Worm (Caenorhabditis elegans): ENCODE measurements around the gene btb-6.

DNA sequence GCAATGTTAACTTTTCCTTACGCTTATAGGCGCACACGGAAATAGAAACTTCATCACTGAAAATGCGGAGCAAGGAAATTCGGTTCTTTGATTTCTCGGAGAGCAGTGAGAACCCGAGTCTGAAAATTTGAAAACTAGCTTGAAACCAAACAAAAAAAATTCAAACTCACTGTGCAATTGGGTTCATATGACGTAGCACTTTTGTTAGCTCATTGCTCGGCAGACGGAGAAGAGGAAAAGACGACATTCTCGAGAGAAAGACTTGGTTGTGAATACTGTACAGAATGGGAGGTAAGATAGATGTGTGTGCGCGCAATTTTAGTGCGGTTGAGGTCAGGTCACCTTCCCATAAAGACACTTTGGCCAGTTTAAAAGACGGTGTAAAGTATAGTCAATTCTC is 35.3 kb downstream of the btb-6 start, which contains the start of the genes F36H5.13 and F36H5.8:
- TF ChIP-seq K02D7.2 (tag; optimal IDR thresholded peaks at IDR 0.05) (no peak), hlh-8 (tag; optimal IDR thresholded peaks at IDR 0.05) (no peak), nhr-11 (tag; optimal IDR thresholded peaks at IDR 0.05) (no peak), F13H6.1 (tag; optimal IDR thresholded peaks at IDR 0.05) (no peak), rnt-1 (tag; optimal IDR thresholded peaks at IDR 0.05) (no peak), unc-55 (GFP tag; optimal IDR thresholded peaks at IDR 0.05) (no peak), T23F11.4 (GFP tag; optimal IDR thresholded peaks at IDR 0.05) (no peak), pqm-1 (tag; optimal IDR thresholded peaks at IDR 0.05) (no peak), pha-4 (tag; optimal IDR thresholded peaks at IDR 0.05) (no peak), ama-1 (optimal IDR thresholded peaks at IDR 0.05) (no peak)
